Worm (Caenorhabditis elegans): Measurements from ENCODE around the gene F56A11.6.

The F56A11.6 gene

ce11 chrIV:606055-606454 is 24.0 kb upstream of the F56A11.6 start, which contains the start of gene inx-18:
Gene inx-18 (plus strand): TSS chrIV:606355.
- TF ChIP-seq klf-2 (GFP tag; conservative IDR thresholded peaks at IDR 0.05) (no peak), flt-1 (GFP tag; IDR thresholded peaks at IDR 0.05) (no peak), tab-1 (GFP tag; IDR thresholded peaks at IDR 0.05) (no peak), cog-1 (tag; optimal IDR thresholded peaks at IDR 0.05) (no peak), ztf-29 (GFP tag; IDR thresholded peaks at IDR 0.05) (no peak), med-1 (GFP tag; optimal IDR thresholded peaks at IDR 0.05; ENCODE audit: insufficient read depth) (no peak), T22C8.4 (GFP tag; IDR thresholded peaks at IDR 0.05) (no peak)

DNA sequence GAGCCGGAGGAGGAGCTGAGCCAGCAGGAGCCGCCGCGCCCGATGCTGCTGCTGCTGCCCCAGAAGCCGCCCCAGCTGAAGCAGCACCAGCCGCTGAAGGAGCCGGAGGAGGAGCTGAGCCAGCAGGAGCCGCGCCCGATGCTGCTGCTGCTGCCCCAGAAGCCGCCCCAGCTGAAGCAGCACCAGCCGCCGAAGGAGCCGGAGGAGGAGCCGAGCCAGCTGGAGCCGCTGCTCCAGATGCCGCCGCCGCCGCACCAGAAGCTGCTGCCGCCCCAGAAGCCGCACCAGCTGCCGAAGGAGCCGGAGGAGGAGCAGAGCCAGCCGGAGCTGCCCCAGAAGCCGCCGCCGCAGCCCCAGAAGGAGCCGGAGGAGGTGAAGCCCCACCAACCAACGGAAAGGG is 23.4 kb upstream of the F56A11.6 start:
- TF ChIP-seq ztf-29 (GFP tag; IDR thresholded peaks at IDR 0.05) (no peak), ref-1 (GFP tag; conservative IDR thresholded peaks at IDR 0.05) (no peak), med-1 (GFP tag; optimal IDR thresholded peaks at IDR 0.05; ENCODE audit: insufficient read depth) (no peak)

DNA sequence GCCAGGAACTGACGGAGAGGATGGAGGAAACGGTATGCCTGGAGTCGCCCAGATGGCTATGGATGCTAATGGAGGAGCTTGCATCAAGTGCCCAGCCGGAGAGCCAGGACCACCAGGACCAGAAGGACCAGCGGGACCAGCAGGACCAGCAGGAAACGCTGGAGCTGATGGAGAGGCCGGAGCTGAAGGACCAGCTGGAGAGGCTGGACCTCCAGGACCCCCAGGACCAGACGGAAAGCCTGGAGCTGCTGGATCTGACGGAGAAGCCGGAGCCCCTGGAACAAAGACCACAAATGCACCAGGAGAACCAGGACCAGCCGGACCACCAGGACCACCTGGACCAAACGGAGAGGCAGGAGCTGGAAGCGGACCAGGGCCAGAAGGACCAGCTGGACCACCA is 22.8 kb upstream of the F56A11.6 start:
- no peak for TF ChIP-seq tab-1 (GFP tag; IDR thresholded peaks at IDR 0.05)
- no peak for TF ChIP-seq cog-1 (tag; optimal IDR thresholded peaks at IDR 0.05)
- TF ChIP-seq ref-1 (GFP tag; conservative IDR thresholded peaks at IDR 0.05): no peak
- no peak for TF ChIP-seq med-1 (GFP tag; optimal IDR thresholded peaks at IDR 0.05; ENCODE audit: insufficient read depth)
- TF ChIP-seq T22C8.4 (GFP tag; IDR thresholded peaks at IDR 0.05): no peak
- TF ChIP-seq ztf-29 (GFP tag; IDR thresholded peaks at IDR 0.05): no peak
- no peak for TF ChIP-seq klf-2 (GFP tag; conservative IDR thresholded peaks at IDR 0.05)

- TF ChIP-seq cog-1 (tag; optimal IDR thresholded peaks at IDR 0.05) (no peak), T22C8.4 (GFP tag; IDR thresholded peaks at IDR 0.05) (no peak), flt-1 (GFP tag; IDR thresholded peaks at IDR 0.05) (no peak), klf-2 (GFP tag; conservative IDR thresholded peaks at IDR 0.05) (no peak), tab-1 (GFP tag; IDR thresholded peaks at IDR 0.05) (no peak), med-1 (GFP tag; optimal IDR thresholded peaks at IDR 0.05; ENCODE audit: insufficient read depth) (no peak), ref-1 (GFP tag; conservative IDR thresholded peaks at IDR 0.05) (no peak), ztf-29 (GFP tag; IDR thresholded peaks at IDR 0.05) (no peak), ztf-23 (GFP tag; IDR thresholded peaks at IDR 0.05) (no peak)
Measured at ce11 chrIV:604144-604543, 22.1 kb upstream of the F56A11.6 start, which contains the start of gene col-102. Gene col-102 (plus strand): TSS chrIV:604444.

DNA sequence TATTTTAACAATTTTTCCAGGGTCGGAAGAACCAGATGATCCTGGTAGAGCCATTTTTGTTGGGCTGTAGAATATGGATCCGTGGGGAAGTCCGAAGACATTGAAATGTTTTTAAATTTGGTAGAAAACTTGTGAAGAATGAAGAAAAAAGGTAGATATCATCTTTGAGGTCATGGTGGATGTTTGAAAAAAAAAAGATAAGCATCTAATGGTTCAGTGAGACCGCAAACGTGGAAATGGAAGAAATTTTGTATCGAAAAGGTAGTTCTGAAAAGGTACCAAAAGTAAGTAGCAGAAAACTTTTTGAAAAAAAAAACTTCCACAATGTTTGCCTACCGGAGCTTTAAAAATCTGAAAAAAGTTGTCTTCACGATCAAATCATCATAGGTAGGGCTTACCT is 21.5 kb upstream of the F56A11.6 start, which contains the start of gene prmt-4:
Gene prmt-4, minus strand, starts transcription at position 101 of the 400 bp plus-strand sequence.
- no peak for TF ChIP-seq ref-1 (GFP tag; conservative IDR thresholded peaks at IDR 0.05)
- TF ChIP-seq ztf-29 (GFP tag; IDR thresholded peaks at IDR 0.05): no peak
- no peak for TF ChIP-seq cog-1 (tag; optimal IDR thresholded peaks at IDR 0.05)
- TF ChIP-seq tab-1 (GFP tag; IDR thresholded peaks at IDR 0.05): no peak
- TF ChIP-seq med-1 (GFP tag; optimal IDR thresholded peaks at IDR 0.05; ENCODE audit: insufficient read depth): no peak

DNA sequence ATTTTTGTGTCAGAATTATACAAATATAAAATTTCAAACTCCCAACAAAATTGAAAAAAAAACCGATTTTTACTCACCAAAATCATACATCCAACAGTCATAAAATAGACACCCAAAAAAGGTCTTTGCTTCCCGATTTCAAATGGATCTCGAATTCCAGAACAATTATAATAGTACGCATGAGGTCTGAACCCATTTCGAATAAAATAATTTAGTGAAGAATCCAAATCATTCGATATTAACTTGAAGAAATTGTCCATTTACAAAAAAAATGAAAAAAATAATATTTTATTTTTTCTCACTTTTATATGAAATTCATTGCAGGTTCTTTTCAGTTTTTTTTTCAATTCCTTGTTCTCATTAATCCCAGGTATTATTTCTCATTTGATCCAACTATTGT is 19.6 kb upstream of the F56A11.6 start, which contains the start of gene srt-59:
Gene srt-59, minus strand, starts transcription at position 101 of the 400 bp plus-strand sequence.
- no peak for TF ChIP-seq klf-2 (GFP tag; conservative IDR thresholded peaks at IDR 0.05)
- no peak for TF ChIP-seq cog-1 (tag; optimal IDR thresholded peaks at IDR 0.05)
- TF ChIP-seq ztf-29 (GFP tag; IDR thresholded peaks at IDR 0.05): no peak
- no peak for TF ChIP-seq med-1 (GFP tag; optimal IDR thresholded peaks at IDR 0.05; ENCODE audit: insufficient read depth)
- no peak for TF ChIP-seq flt-1 (GFP tag; IDR thresholded peaks at IDR 0.05)
- no peak for TF ChIP-seq tab-1 (GFP tag; IDR thresholded peaks at IDR 0.05)
- TF ChIP-seq ref-1 (GFP tag; conservative IDR thresholded peaks at IDR 0.05): no peak
- TF ChIP-seq ztf-23 (GFP tag; IDR thresholded peaks at IDR 0.05): no peak
- no peak for TF ChIP-seq T22C8.4 (GFP tag; IDR thresholded peaks at IDR 0.05)

- TF ChIP-seq tab-1 (GFP tag; IDR thresholded peaks at IDR 0.05): no peak
- no peak for TF ChIP-seq cog-1 (tag; optimal IDR thresholded peaks at IDR 0.05)
Measured at ce11 chrIV:596292-596952, 14.4 kb upstream of the F56A11.6 start, which contains the start of the genes C18H7.7 and C18H7.11. Gene C18H7.7 (minus strand): TSS chrIV:596392. Gene C18H7.11 (plus strand): TSS chrIV:596902.

- TF ChIP-seq med-1 (GFP tag; optimal IDR thresholded peaks at IDR 0.05; ENCODE audit: insufficient read depth) (no peak), flt-1 (GFP tag; IDR thresholded peaks at IDR 0.05) (no peak), ztf-29 (GFP tag; IDR thresholded peaks at IDR 0.05) (no peak), T22C8.4 (GFP tag; IDR thresholded peaks at IDR 0.05) (no peak), ref-1 (GFP tag; conservative IDR thresholded peaks at IDR 0.05) (no peak), cog-1 (tag; optimal IDR thresholded peaks at IDR 0.05) (no peak), ztf-23 (GFP tag; IDR thresholded peaks at IDR 0.05) (no peak), tab-1 (GFP tag; IDR thresholded peaks at IDR 0.05) (no peak), klf-2 (GFP tag; conservative IDR thresholded peaks at IDR 0.05) (no peak)
Measured at ce11 chrIV:594840-595239, 12.8 kb upstream of the F56A11.6 start.

ce11 chrIV:593029-593428 is 11.0 kb upstream of the F56A11.6 start, which contains the start of gene C18H7.4:
Gene C18H7.4 (plus strand): TSS chrIV:593329.
- TF ChIP-seq T22C8.4 (GFP tag; IDR thresholded peaks at IDR 0.05) (no peak), cog-1 (tag; optimal IDR thresholded peaks at IDR 0.05) (no peak), flt-1 (GFP tag; IDR thresholded peaks at IDR 0.05) (no peak), ztf-29 (GFP tag; IDR thresholded peaks at IDR 0.05) (no peak), tab-1 (GFP tag; IDR thresholded peaks at IDR 0.05) (no peak), klf-2 (GFP tag; conservative IDR thresholded peaks at IDR 0.05) (no peak), ref-1 (GFP tag; conservative IDR thresholded peaks at IDR 0.05) (no peak), med-1 (GFP tag; optimal IDR thresholded peaks at IDR 0.05; ENCODE audit: insufficient read depth) (no peak), ztf-23 (GFP tag; IDR thresholded peaks at IDR 0.05) (no peak)

DNA sequence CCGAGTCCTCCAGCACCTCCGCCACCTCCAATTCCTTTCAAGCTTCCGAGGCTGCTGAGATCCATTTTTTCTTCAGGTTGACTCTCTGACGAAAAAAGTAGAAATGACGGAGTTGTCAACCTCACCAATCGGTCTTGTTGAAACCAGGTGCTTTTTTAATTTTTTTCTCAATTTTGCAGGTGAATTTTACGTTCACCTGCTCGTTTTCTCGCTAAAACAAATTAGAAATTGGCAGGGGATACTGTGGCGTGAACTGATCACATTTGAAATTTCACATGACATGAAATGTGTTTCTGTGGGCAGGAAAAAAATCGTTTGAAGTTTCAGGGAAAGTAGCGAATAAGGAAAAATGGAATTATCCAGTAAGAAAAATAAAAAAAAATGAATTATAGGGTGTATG is 10.4 kb upstream of the F56A11.6 start, which contains the start of gene C18H7.6:
Gene C18H7.6, minus strand, starts transcription at position 104 of the 400 bp plus-strand sequence.
- TF ChIP-seq flt-1 (GFP tag; IDR thresholded peaks at IDR 0.05): no peak

Measured in whole organism, midembryonic.